Fruit fly (Drosophila melanogaster) whole organism, embryonic: ENCODE measurements around the gene CG6790.
A peak's percentile ranks its signal among the peaks of the same experiment; 100 is the strongest.

Experiments used
- Abd-B ChIP-seq: fragments of 200-800 bp; sonication (Bioruptor generic); optimal IDR thresholded peaks from 2 replicates; lab custom pipeline; 2018; ENCODE audit warnings: missing biosample characterization, mild to moderate bottlenecking, missing genetic modification characterization, moderate library complexity
- CG1024 ChIP-seq: fragments of 200-800 bp; sonication (Bioruptor generic); IDR thresholded peaks from 2 replicates; pipeline ENCODE4 v1.3.6; 2022; ENCODE audit warnings: missing biosample characterization, missing genetic modification characterization
- CG11093 ChIP-seq: fragments of 200-800 bp; sonication (Bioruptor generic); IDR thresholded peaks from 3 replicates; pipeline ENCODE4 v1.3.6; 2022; ENCODE audit warnings: missing biosample characterization, missing genetic modification characterization
- CG11398 ChIP-seq: fragments of 200-800 bp; sonication (Bioruptor generic); optimal IDR thresholded peaks from 2 replicates; lab custom pipeline; 2016; ENCODE audit warnings: missing biosample characterization, missing genetic modification characterization
- CG11560 ChIP-seq: fragments of 200-800 bp; sonication (Bioruptor generic); IDR thresholded peaks from 3 replicates; pipeline ENCODE4 v1.3.6; 2022; ENCODE audit warnings: missing biosample characterization, missing genetic modification characterization
- CG11696 ChIP-seq: fragments of 200-800 bp; sonication (Bioruptor generic); IDR thresholded peaks from 2 replicates; pipeline ENCODE4 v1.3.6; 2022; ENCODE audit warnings: missing biosample characterization, missing genetic modification characterization
- CG1233 ChIP-seq: fragments of 200-800 bp; sonication (Bioruptor generic); optimal IDR thresholded peaks from 4 replicates; lab custom pipeline; 2018; ENCODE audit warnings: missing biosample characterization, mild to moderate bottlenecking, missing genetic modification characterization
- CG13123 ChIP-seq: fragments of 200-800 bp; sonication (Bioruptor generic); optimal IDR thresholded peaks from 2 replicates; lab custom pipeline; 2016; ENCODE audit warnings: missing biosample characterization, missing genetic modification characterization
- CG13624 ChIP-seq: fragments of 200-800 bp; sonication (Bioruptor generic); optimal IDR thresholded peaks from 2 replicates; lab custom pipeline; 2016; ENCODE audit warnings: missing biosample characterization, missing genetic modification characterization
- CG14710 ChIP-seq: fragments of 200-800 bp; sonication (Bioruptor generic); optimal IDR thresholded peaks from 3 replicates; lab custom pipeline; 2019; ENCODE audit warnings: missing biosample characterization, mild to moderate bottlenecking, missing genetic modification characterization, moderate library complexity
- CG17829 ChIP-seq: fragments of 200-800 bp; optimal IDR thresholded peaks from 2 replicates; lab custom pipeline; 2019; ENCODE audit warnings: missing biosample characterization, mild to moderate bottlenecking, missing genetic modification characterization, moderate library complexity
- CG17912 ChIP-seq: fragments of 200-800 bp; sonication (Bioruptor generic); optimal IDR thresholded peaks from 2 replicates; lab custom pipeline; 2018; ENCODE audit warnings: missing biosample characterization, mild to moderate bottlenecking, missing genetic modification characterization
- CG30403 ChIP-seq: fragments of 200-800 bp; sonication (Bioruptor generic); optimal IDR thresholded peaks from 3 replicates; lab custom pipeline; 2016; ENCODE audit warnings: missing biosample characterization, missing genetic modification characterization
- CG4282 ChIP-seq: fragments of 200-800 bp; sonication (Bioruptor generic); optimal IDR thresholded peaks from 2 replicates; lab custom pipeline; 2016; ENCODE audit warnings: missing biosample characterization, missing genetic modification characterization
- CG6254 ChIP-seq: fragments of 200-800 bp; sonication (Bioruptor generic); optimal IDR thresholded peaks from 3 replicates; lab custom pipeline; 2017; ENCODE audit warnings: mild to moderate bottlenecking, missing biosample characterization, missing genetic modification reagents, missing genetic modification characterization
- CG6689 ChIP-seq: fragments of 200-800 bp; sonication (Bioruptor generic); IDR thresholded peaks from 2 replicates; pipeline ENCODE4 v1.3.6; 2022; ENCODE audit warnings: missing biosample characterization, missing genetic modification characterization
- CG7786 ChIP-seq: fragments of 200-800 bp; sonication (Bioruptor generic); optimal IDR thresholded peaks from 2 replicates; lab custom pipeline; 2016; ENCODE audit warnings: missing biosample characterization, missing genetic modification characterization
- D ChIP-seq, 2 experiments: fragments of 200-800 bp in 1 of 2; fragments of >200 bp in 1 of 2; sonication (Bioruptor generic) in 1 of 2; optimal IDR thresholded peaks; 2 replicates in 1 of 2; 3 replicates in 1 of 2; lab custom pipeline; 2017; ENCODE audit warnings: mild to moderate bottlenecking in 1 of 2, missing biosample characterization in 1 of 2, missing genetic modification characterization in 1 of 2, missing genetic modification reagents in 1 of 2
- Doc3 ChIP-seq: fragments of 200-800 bp; sonication (Bioruptor generic); IDR thresholded peaks from 3 replicates; pipeline ENCODE4 v1.3.6; 2022; ENCODE audit warnings: missing biosample characterization, missing genetic modification characterization; ENCODE audit not compliant: partially characterized antibody
- Dref ChIP-seq: fragments of 200-800 bp; sonication (Bioruptor generic); IDR thresholded peaks from 2 replicates; pipeline ENCODE4 v1.3.6; 2022; ENCODE audit warnings: missing biosample characterization, missing genetic modification characterization
- HLH3B ChIP-seq: fragments of 200-800 bp; sonication (Bioruptor generic); IDR thresholded peaks from 2 replicates; pipeline ENCODE4 v1.3.6; 2022; ENCODE audit warnings: missing biosample characterization, missing genetic modification characterization
- Hmr ChIP-seq: fragments of 200-800 bp; sonication (Bioruptor generic); optimal IDR thresholded peaks from 3 replicates; lab custom pipeline; 2017; ENCODE audit warnings: mild to moderate bottlenecking, missing biosample characterization, missing genetic modification reagents, missing genetic modification characterization
- NC2β ChIP-seq: fragments of 200-800 bp; sonication (Bioruptor generic); optimal IDR thresholded peaks from 2 replicates; lab custom pipeline; 2016; ENCODE audit warnings: missing biosample characterization, missing genetic modification characterization
- Oaz ChIP-seq: fragments of 200-800 bp; sonication (Bioruptor generic); IDR thresholded peaks from 2 replicates; pipeline ENCODE4 v1.3.6; 2022; ENCODE audit warnings: missing biosample characterization, missing genetic modification characterization
- Ravus ChIP-seq: fragments of 200-800 bp; sonication (Bioruptor generic); IDR thresholded peaks from 2 replicates; pipeline ENCODE4 v1.3.6; 2022; ENCODE audit warnings: missing biosample characterization, missing genetic modification characterization
- ac ChIP-seq: fragments of 200-800 bp; sonication (Bioruptor generic); optimal IDR thresholded peaks from 3 replicates; lab custom pipeline; 2017; ENCODE audit warnings: missing biosample characterization, mild to moderate bottlenecking, missing genetic modification characterization
- cas ChIP-seq: fragments of 200-800 bp; sonication (Bioruptor generic); IDR thresholded peaks from 2 replicates; pipeline ENCODE4 v1.3.6; 2022; ENCODE audit warnings: missing biosample characterization, missing genetic modification characterization
- chm ChIP-seq: fragments of 200-800 bp; sonication (Bioruptor generic); IDR thresholded peaks from 2 replicates; pipeline ENCODE4 v1.3.6; 2022; ENCODE audit warnings: missing biosample characterization, missing genetic modification characterization
- crol ChIP-seq: fragments of 200-800 bp; sonication (Bioruptor generic); IDR thresholded peaks from 2 replicates; pipeline ENCODE4 v1.3.6; 2022; ENCODE audit warnings: missing biosample characterization, missing genetic modification characterization
- da ChIP-seq: fragments of 200-800 bp; sonication (Bioruptor generic); optimal IDR thresholded peaks from 2 replicates; lab custom pipeline; 2016; ENCODE audit warnings: missing biosample characterization, missing genetic modification characterization
- emc ChIP-seq: fragments of 200-800 bp; sonication (Bioruptor generic); optimal IDR thresholded peaks from 2 replicates; lab custom pipeline; 2016; ENCODE audit warnings: missing biosample characterization, missing genetic modification characterization
- en ChIP-seq: fragments of 200-800 bp; sonication (Bioruptor generic); optimal IDR thresholded peaks from 2 replicates; lab custom pipeline; 2016; ENCODE audit warnings: missing biosample characterization, missing genetic modification characterization
- fu2 ChIP-seq: fragments of 200-800 bp; sonication (Bioruptor generic); optimal IDR thresholded peaks from 2 replicates; lab custom pipeline; 2016; ENCODE audit warnings: missing biosample characterization, missing genetic modification characterization
- grau ChIP-seq: fragments of 200-800 bp; optimal IDR thresholded peaks from 3 replicates; lab custom pipeline; 2019; ENCODE audit warnings: missing biosample characterization, mild to moderate bottlenecking, missing genetic modification characterization, moderate library complexity
- gro ChIP-seq: fragments of 200-800 bp; sonication (Bioruptor generic); optimal IDR thresholded peaks from 2 replicates; lab custom pipeline; 2016; ENCODE audit warnings: missing biosample characterization, missing genetic modification characterization
- gt ChIP-seq: fragments of 200-800 bp; sonication (Bioruptor generic); IDR thresholded peaks from 2 replicates; pipeline ENCODE4 v1.3.6; 2022; ENCODE audit warnings: missing biosample characterization, missing genetic modification characterization
- hb ChIP-seq: fragments of 200-800 bp; sonication (Bioruptor generic); IDR thresholded peaks from 3 replicates; pipeline ENCODE4 v1.3.6; 2022; ENCODE audit warnings: missing biosample characterization, missing genetic modification characterization; ENCODE audit not compliant: partially characterized antibody
- nmo ChIP-seq: fragments of 200-800 bp; sonication (Bioruptor generic); optimal IDR thresholded peaks from 2 replicates; lab custom pipeline; 2018; ENCODE audit warnings: missing biosample characterization, mild to moderate bottlenecking, missing genetic modification characterization, moderate library complexity
- oc ChIP-seq: fragments of 200-800 bp; sonication (Bioruptor generic); optimal IDR thresholded peaks from 2 replicates; lab custom pipeline; 2018; ENCODE audit warnings: missing biosample characterization, mild to moderate bottlenecking, missing genetic modification characterization, moderate library complexity
- pzg ChIP-seq: fragments of 200-800 bp; sonication (Bioruptor generic); optimal IDR thresholded peaks from 3 replicates; lab custom pipeline; 2018; ENCODE audit warnings: missing biosample characterization, mild to moderate bottlenecking, missing genetic modification characterization, moderate library complexity
- ro ChIP-seq: fragments of 200-800 bp; sonication (Bioruptor generic); IDR thresholded peaks from 2 replicates; pipeline ENCODE4 v1.3.6; 2022; ENCODE audit warnings: missing biosample characterization, missing genetic modification characterization
- sd ChIP-seq: fragments of 200-800 bp; sonication (Bioruptor generic); optimal IDR thresholded peaks from 3 replicates; lab custom pipeline; 2018; ENCODE audit warnings: missing biosample characterization, mild to moderate bottlenecking, missing genetic modification characterization, moderate library complexity
- sima ChIP-seq: fragments of 200-800 bp; sonication (Bioruptor generic); optimal IDR thresholded peaks from 2 replicates; lab custom pipeline; 2016; ENCODE audit warnings: missing biosample characterization, missing genetic modification characterization
- sna ChIP-seq: fragments of 200-800 bp; sonication (Bioruptor generic); IDR thresholded peaks from 2 replicates; pipeline ENCODE4 v1.3.6; 2022; ENCODE audit warnings: missing biosample characterization, missing genetic modification characterization; ENCODE audit not compliant: partially characterized antibody
- stc ChIP-seq: fragments of 200-800 bp; sonication (Bioruptor generic); IDR thresholded peaks from 2 replicates; pipeline ENCODE4 v1.3.6; 2022; ENCODE audit warnings: missing biosample characterization, missing genetic modification characterization
- unc-4 ChIP-seq: fragments of 200-800 bp; sonication (Bioruptor generic); IDR thresholded peaks from 2 replicates; pipeline ENCODE4 v1.3.6; 2022; ENCODE audit warnings: missing biosample characterization, missing genetic modification characterization; ENCODE audit not compliant: partially characterized antibody
- vvl ChIP-seq: fragments of 200-800 bp; sonication (Bioruptor generic); IDR thresholded peaks from 2 replicates; pipeline ENCODE4 v1.3.6; 2022; ENCODE audit warnings: missing biosample characterization, missing genetic modification characterization
- yki ChIP-seq: fragments of >200 bp; optimal IDR thresholded peaks from 3 replicates; lab custom pipeline; 2018
- z ChIP-seq: fragments of 200-800 bp; sonication (Bioruptor generic); IDR thresholded peaks from 3 replicates; pipeline ENCODE4 v1.3.6; 2022; ENCODE audit warnings: missing biosample characterization, missing genetic modification characterization

The CG6790 gene

DNA sequence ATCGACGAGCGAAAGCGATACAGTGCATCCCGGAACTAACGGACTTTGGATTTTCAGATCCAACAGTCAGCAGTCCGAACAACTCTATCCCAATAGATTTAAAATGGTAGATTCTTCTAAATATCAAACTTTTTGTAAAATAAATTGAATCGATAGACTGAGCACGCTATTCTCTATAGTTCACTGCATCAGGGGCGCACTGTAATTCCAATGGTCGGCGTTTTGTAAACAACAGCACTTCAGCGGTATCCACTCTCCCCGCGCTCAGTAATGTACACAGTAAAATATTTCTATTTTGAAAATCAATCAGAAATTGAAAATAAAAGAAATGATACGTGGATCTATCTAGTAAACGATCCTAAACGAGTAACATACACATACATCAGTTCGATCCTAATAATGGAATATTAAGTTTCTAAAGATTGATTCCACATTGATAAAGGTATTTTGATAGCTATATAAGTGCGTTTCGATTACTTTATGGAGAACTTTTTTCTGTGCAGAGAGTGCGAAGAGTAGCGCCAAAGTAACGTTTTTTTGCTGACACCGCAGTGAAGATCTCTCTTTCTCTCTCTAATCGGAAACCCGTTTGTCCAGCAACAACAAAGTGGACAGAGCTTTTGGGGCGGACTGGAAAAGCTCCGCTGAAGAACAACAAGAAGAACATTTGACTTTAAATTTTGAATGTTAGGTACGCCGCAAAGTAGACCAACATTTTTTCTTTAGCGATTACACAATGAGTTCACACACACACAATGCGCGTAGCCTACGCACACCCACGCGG lies 16.0 kb downstream of the CG6790 start (continued):
- TF ChIP-seq CG11560 (tag; lab: Robert Waterston, UW) = peak; percentile 85
- peak; percentile 88 for TF ChIP-seq ro (GFP tag; lab: Robert Waterston, UW)
- peak; percentile 98 for TF ChIP-seq vvl (GFP tag; lab: Robert Waterston, UW)
- TF ChIP-seq nmo (GFP tag; lab: Kevin White, UChicago) = peak; percentile 82
- TF ChIP-seq CG11093 (GFP tag; lab: Robert Waterston, UW) = peak; percentile 92
- peak; percentile 36 for TF ChIP-seq da (GFP tag; lab: Kevin White, UChicago)
- TF ChIP-seq cas (GFP tag; lab: Robert Waterston, UW) = peak; percentile 85
- peak; percentile 88 for TF ChIP-seq chm (GFP tag; lab: Robert Waterston, UW)
- TF ChIP-seq sima = peak; percentile 80
- TF ChIP-seq Ravus (GFP tag; lab: Robert Waterston, UW) = peak; percentile 82
- TF ChIP-seq grau (tag; lab: Kevin White, UChicago) = peak; percentile 99
- peak; percentile 94 for TF ChIP-seq sd (tag; lab: Kevin White, UChicago)
- TF ChIP-seq oc (tag; lab: Kevin White, UChicago) = peak; percentile 85
- no peak for TF ChIP-seq Doc3
- 0 out of 2 replicates have a peak, but pooled peaks have one; percentile 38 for TF ChIP-seq Dref (GFP tag; lab: Robert Waterston, UW)
- peak; percentile 82 for TF ChIP-seq CG1024 (GFP tag; lab: Robert Waterston, UW)
- peak; percentile 93 for TF ChIP-seq CG6689 (GFP tag; lab: Robert Waterston, UW)
- TF ChIP-seq Oaz = peak; percentile 78
- peak; percentile 86 for TF ChIP-seq fu2 (GFP tag; lab: Kevin White, UChicago)
- peak; percentile 43 for TF ChIP-seq CG17912 (GFP tag; lab: Kevin White, UChicago)
- peak; percentile 9 for TF ChIP-seq pzg
- peak; percentile 86 for TF ChIP-seq en (GFP tag; lab: Kevin White, UChicago)
- TF ChIP-seq CG1233 = peak; percentile 87
- peak; percentile 94 for TF ChIP-seq CG13624 (GFP tag; lab: Kevin White, UChicago)
- peak; percentile 92 for TF ChIP-seq HLH3B (GFP tag; lab: Robert Waterston, UW)
- peak; percentile 84 for TF ChIP-seq CG14710 (tag; lab: Kevin White, UChicago)
- TF ChIP-seq unc-4 = no peak
- TF ChIP-seq crol (GFP tag; lab: Robert Waterston, UW) = peak; percentile 10; the same call in 1 of the 2 replicates
- peak; percentile 92 for TF ChIP-seq CG11696 (GFP tag; lab: Robert Waterston, UW)
- TF ChIP-seq CG7786 (GFP tag; lab: Kevin White, UChicago) = peak; percentile 91
- TF ChIP-seq ac = peak; percentile 23
- TF ChIP-seq Hmr (GFP tag; lab: Kevin White, UChicago) = peak; percentile 91
- TF ChIP-seq emc = peak; percentile 82
- TF ChIP-seq hb (GFP tag; lab: Robert Waterston, UW) = no peak
- peak; percentile 53 for TF ChIP-seq CG13123 (GFP tag; lab: Kevin White, UChicago)
- peak; percentile 58 for TF ChIP-seq CG4282 (GFP tag; lab: Kevin White, UChicago)
- peak; percentile 92 for TF ChIP-seq stc (GFP tag; lab: Robert Waterston, UW)
- no peak for TF ChIP-seq sna
- TF ChIP-seq yki (lab: Kevin White, UChicago) = no peak
- TF ChIP-seq CG30403 (GFP tag; lab: Kevin White, UChicago) = peak; percentile 92
- peak; percentile 94 for TF ChIP-seq CG17829 (tag; lab: Kevin White, UChicago)
- TF ChIP-seq NC2β (GFP tag; lab: Kevin White, UChicago) = peak; percentile 81
- TF ChIP-seq gro (GFP tag; lab: Kevin White, UChicago) = peak; percentile 86
- peak; percentile 72 for TF ChIP-seq CG6254 (GFP tag; lab: Kevin White, UChicago)
- peak; percentile 65 for TF ChIP-seq gt (GFP tag; lab: Robert Waterston, UW)
- TF ChIP-seq D (optimal IDR thresholded peaks at IDR 0.05; lab: Kevin White, UChicago) = no peak
- peak; percentile 81 for TF ChIP-seq D (GFP tag; optimal IDR thresholded peaks at IDR 0.05; lab: Kevin White, UChicago)
- peak; percentile 89 for TF ChIP-seq Abd-B (GFP tag; lab: Kevin White, UChicago)
- peak; percentile 81 for TF ChIP-seq CG11398 (GFP tag; lab: Kevin White, UChicago)
- peak; percentile 52; the same call in 1 of the 3 replicates for TF ChIP-seq z
